Fruit fly (Drosophila melanogaster): Measurements from ENCODE around the gene elB.

DNA sequence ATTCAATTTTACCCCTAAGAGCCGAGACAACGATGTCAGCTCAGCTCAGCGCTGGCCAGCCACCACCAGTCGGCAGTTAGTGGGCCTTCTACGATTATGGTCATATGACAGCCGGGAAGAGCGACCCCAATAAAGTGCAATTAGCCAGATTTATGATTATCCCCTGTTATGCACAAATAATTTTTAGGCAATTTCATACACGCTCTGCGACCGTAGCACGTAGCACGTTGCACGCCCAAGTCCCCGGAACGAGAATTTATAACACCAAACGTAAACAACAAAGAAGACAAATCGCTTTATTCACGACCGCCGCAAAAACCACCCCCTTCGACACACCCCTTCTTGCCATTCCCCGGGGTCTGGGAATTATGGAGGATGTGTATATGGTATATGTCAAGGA is 44.9 kb upstream of the elB start:
- TF ChIP-seq CG8478 (optimal IDR thresholded peaks at IDR 0.05) (no peak), CTCF (optimal IDR thresholded peaks at IDR 0.05) (no peak)

Measured in S2 (cell line).